Worm (Caenorhabditis elegans) whole organism, young adult: ENCODE measurements around the gene pacs-1.

Source experiments
- F10E7.11 ChIP-seq: sonication (generic microtip); optimal IDR thresholded peaks from 2 replicates; lab custom pipeline; 2017; ENCODE audit warnings: mild to moderate bottlenecking, missing genetic modification characterization, moderate library complexity, missing compliant biosample characterization
- K12H6.12 ChIP-seq: fragments of 200-800 bp; sonication (Bioruptor generic); optimal IDR thresholded peaks from 2 replicates; lab custom pipeline; 2018; ENCODE audit warnings: mild to moderate bottlenecking, missing genetic modification characterization, missing compliant biosample characterization
- Y67H2A.10 ChIP-seq: fragments of 200-800 bp; sonication (Bioruptor generic); conservative IDR thresholded peaks from 2 replicates; pipeline ENCODE4 v1.3.6; 2022; ENCODE audit warnings: missing genetic modification reagents, missing genetic modification characterization, missing compliant biosample characterization
- ama-1 ChIP-seq, 3 experiments: fragments of 150-350 bp in 1 of 3; sonication (generic microtip) in 2 of 3; optimal IDR thresholded peaks; 2 replicates each; lab custom pipeline; 2014 to 2018; ENCODE audit warnings: missing biosample characterization in 2 of 3, missing genetic modification characterization in 2 of 3, missing genetic modification reagents in 2 of 3
- attf-3 ChIP-seq: fragments of 200-800 bp; sonication (Bioruptor generic); conservative IDR thresholded peaks from 2 replicates; pipeline ENCODE4 v1.3.6; 2022; ENCODE audit warnings: missing genetic modification reagents, missing genetic modification characterization, missing compliant biosample characterization
- ceh-79 ChIP-seq: sonication (generic microtip); optimal IDR thresholded peaks from 2 replicates; lab custom pipeline; 2017; ENCODE audit warnings: mild to moderate bottlenecking, missing genetic modification characterization, missing compliant biosample characterization
- dox-1 ChIP-seq: fragments of 200-800 bp; sonication (Bioruptor generic); IDR thresholded peaks from 2 replicates; pipeline ENCODE4 v1.3.6; 2022; ENCODE audit warnings: missing genetic modification reagents, missing genetic modification characterization, missing compliant biosample characterization
- let-526 ChIP-seq: fragments of 200-800 bp; sonication (Bioruptor generic); IDR thresholded peaks from 2 replicates; pipeline ENCODE4 v1.3.6; 2022; ENCODE audit warnings: missing genetic modification reagents, missing genetic modification characterization, missing compliant biosample characterization
- mcd-1 ChIP-seq: fragments of 200-800 bp; sonication (Bioruptor generic); IDR thresholded peaks from 2 replicates; pipeline ENCODE4 v1.3.6; 2022; ENCODE audit warnings: missing genetic modification reagents, missing genetic modification characterization, missing compliant biosample characterization
- nfya-1 ChIP-seq: sonication (generic microtip); optimal IDR thresholded peaks from 2 replicates; lab custom pipeline; 2017; ENCODE audit warnings: antibody characterized with exemption, missing compliant biosample characterization, missing genetic modification characterization, borderline replicate concordance; ENCODE audit not compliant: insufficient read depth
- tbp1 ChIP-seq: fragments of 200-800 bp; sonication (Bioruptor generic); optimal IDR thresholded peaks from 2 replicates; lab custom pipeline; 2018; ENCODE audit warnings: mild to moderate bottlenecking, missing genetic modification characterization, missing compliant biosample characterization

ce11 chrV:9181669-9182250, 35.3 kb downstream of the pacs-1 start, which contains the start of gene ptr-1:
- no peak for TF ChIP-seq let-526 (GFP tag; lab: Robert Waterston, UW)
- no peak for TF ChIP-seq dox-1 (GFP tag; lab: Robert Waterston, UW)
- no peak for TF ChIP-seq attf-3 (GFP tag; lab: Robert Waterston, UW)
- TF ChIP-seq tbp1: no peak
- no peak for TF ChIP-seq K12H6.12 (tag; lab: Kevin White, UChicago)
- TF ChIP-seq Y67H2A.10 (GFP tag; lab: Robert Waterston, UW): no peak
- TF ChIP-seq mcd-1: no peak
- TF ChIP-seq F10E7.11 (tag; lab: Kevin White, UChicago): no peak
- TF ChIP-seq nfya-1 (tag; lab: Kevin White, UChicago): no peak
- TF ChIP-seq ama-1 (optimal IDR thresholded peaks at IDR 0.05; lab: Kevin White, UChicago): no peak
- TF ChIP-seq ama-1 (GFP tag; optimal IDR thresholded peaks at IDR 0.05; lab: Kevin White, UChicago): no peak
- no peak for TF ChIP-seq ceh-79 (tag; lab: Kevin White, UChicago)
